Worm (Caenorhabditis elegans) whole organism, L4 larva: Measurements from ENCODE around the gene H11E01.3.

ENCODE experiments used
- R02D3.7 ChIP-seq: fragments of 150-350 bp; sonication (generic microtip); optimal IDR thresholded peaks from 3 replicates; lab custom pipeline; 2014; ENCODE audit warnings: missing biosample characterization, missing genetic modification characterization
- ceh-28 ChIP-seq: fragments of 150-350 bp; optimal IDR thresholded peaks from 2 replicates; lab custom pipeline; 2014; ENCODE audit warnings: missing biosample characterization, missing genetic modification reagents, missing genetic modification characterization
- ctbp-1 ChIP-seq: fragments of 200-800 bp; sonication (Bioruptor generic); IDR thresholded peaks from 2 replicates; pipeline ENCODE4 v1.3.6; 2022; ENCODE audit warnings: missing genetic modification reagents, missing genetic modification characterization, missing compliant biosample characterization
- dmd-6 ChIP-seq: fragments of 200-800 bp; sonication (Bioruptor generic); IDR thresholded peaks from 2 replicates; pipeline ENCODE4 v1.3.6; 2022; ENCODE audit warnings: missing genetic modification reagents, missing genetic modification characterization, missing compliant biosample characterization
- dmd-8 ChIP-seq: fragments of 200-800 bp; sonication (Bioruptor generic); IDR thresholded peaks from 2 replicates; pipeline ENCODE4 v1.3.6; 2022; ENCODE audit warnings: missing genetic modification characterization, missing compliant biosample characterization
- egl-27 ChIP-seq: sonication (generic microtip); optimal IDR thresholded peaks from 3 replicates; lab custom pipeline; 2017; ENCODE audit warnings: missing biosample characterization, missing genetic modification reagents, missing genetic modification characterization
- nhr-76 ChIP-seq: fragments of 150-350 bp; optimal IDR thresholded peaks from 2 replicates; lab custom pipeline; 2014; ENCODE audit warnings: missing biosample characterization, missing genetic modification characterization
- pqm-1 ChIP-seq: sonication (generic microtip); optimal IDR thresholded peaks from 2 replicates; lab custom pipeline; 2017; ENCODE audit warnings: missing biosample characterization, missing genetic modification characterization

DNA sequence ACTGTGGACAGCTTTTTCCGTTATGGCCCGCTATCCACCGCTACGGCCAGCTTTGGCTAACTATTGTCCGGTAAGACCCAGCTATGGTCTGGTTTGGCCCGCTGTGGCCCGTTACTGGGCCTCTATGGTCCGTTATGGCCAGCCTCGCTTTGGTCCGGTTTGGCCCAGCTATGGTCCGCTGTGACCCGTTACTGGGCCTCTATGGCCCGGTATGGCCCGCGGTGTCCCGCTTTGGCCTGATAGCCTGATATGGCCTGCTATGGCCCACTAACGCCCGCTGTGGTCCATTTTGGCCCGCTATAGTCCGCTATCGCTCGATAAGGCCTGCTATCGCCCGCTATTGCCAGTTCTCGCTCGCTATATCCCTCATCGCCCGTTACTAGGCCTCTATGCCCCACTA lies 2.2 kb upstream of the H11E01.3 start:
- TF ChIP-seq ceh-28 (tag; lab: Kevin White, UChicago) (no peak), egl-27 (no peak), R02D3.7 (tag; lab: Kevin White, UChicago) (no peak), nhr-76 (tag; lab: Kevin White, UChicago) (no peak), dmd-8 (no peak), pqm-1 (tag; lab: Kevin White, UChicago) (no peak), ctbp-1 (no peak), dmd-6 (no peak)
